Fruit fly (Drosophila melanogaster): ENCODE measurements around the gene betaggt-I.

The betaggt-I gene

DNA sequence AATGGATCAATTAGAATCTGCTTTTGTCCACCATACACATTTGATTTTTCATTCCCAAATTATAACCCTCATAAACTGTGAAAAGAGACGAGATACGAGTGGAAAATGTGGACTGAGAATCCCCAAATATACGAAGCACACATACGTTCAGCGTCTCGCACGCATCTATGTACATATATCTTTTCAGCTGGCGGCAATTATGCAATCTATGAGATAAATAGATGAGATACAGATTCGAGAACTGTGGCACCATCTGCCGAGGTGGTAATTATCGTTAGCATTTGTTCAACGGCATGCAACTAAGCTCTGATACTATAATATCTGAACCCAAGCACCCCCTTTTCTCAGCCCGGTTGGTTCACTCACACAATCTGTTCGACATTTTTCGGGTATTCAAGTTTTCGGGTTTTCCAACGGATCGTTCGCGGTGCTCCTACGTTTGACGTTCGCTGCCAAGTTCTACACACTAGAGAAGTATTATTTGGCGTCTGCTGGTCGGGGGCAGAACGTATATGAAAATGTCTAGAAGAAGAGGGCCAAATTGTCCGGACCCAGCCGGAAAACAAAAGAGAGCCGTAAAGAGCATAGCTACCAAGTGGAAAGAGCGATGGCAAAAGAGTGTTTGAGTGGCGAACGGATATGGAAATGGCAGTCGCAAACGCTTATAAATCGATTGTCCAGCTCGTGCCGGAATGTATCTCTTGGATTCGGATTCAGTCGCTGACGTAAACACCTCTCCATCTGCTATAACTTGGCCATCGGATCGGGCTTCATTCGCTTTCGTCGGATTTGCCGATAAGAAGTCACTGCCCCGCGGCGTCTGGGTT lies 49.8 kb downstream of the betaggt-I start:
- TF ChIP-seq topi (GFP tag; optimal IDR thresholded peaks at IDR 0.05) (no peak), pdm3 (GFP tag; optimal IDR thresholded peaks at IDR 0.05) (no peak), Sox14 (GFP tag; optimal IDR thresholded peaks at IDR 0.05) (no peak), fd85E (GFP tag; optimal IDR thresholded peaks at IDR 0.05) (no peak), Gug (GFP tag; IDR thresholded peaks at IDR 0.05) (no peak)

- TF ChIP-seq CG4318 (GFP tag; optimal IDR thresholded peaks at IDR 0.05) = no peak
- TF ChIP-seq salr (GFP tag; optimal IDR thresholded peaks at IDR 0.05) = no peak
- no peak for TF ChIP-seq CG32006 (GFP tag; optimal IDR thresholded peaks at IDR 0.05)
- TF ChIP-seq fkh (GFP tag; optimal IDR thresholded peaks at IDR 0.05) = peak; percentile 27
- no peak for TF ChIP-seq Eip75B (GFP tag; optimal IDR thresholded peaks at IDR 0.05)
- no peak for TF ChIP-seq Hr38 (GFP tag; optimal IDR thresholded peaks at IDR 0.05)
These were observed 50.4 kb downstream of the betaggt-I start for dm6 chr2L:4995837-4996136.

DNA sequence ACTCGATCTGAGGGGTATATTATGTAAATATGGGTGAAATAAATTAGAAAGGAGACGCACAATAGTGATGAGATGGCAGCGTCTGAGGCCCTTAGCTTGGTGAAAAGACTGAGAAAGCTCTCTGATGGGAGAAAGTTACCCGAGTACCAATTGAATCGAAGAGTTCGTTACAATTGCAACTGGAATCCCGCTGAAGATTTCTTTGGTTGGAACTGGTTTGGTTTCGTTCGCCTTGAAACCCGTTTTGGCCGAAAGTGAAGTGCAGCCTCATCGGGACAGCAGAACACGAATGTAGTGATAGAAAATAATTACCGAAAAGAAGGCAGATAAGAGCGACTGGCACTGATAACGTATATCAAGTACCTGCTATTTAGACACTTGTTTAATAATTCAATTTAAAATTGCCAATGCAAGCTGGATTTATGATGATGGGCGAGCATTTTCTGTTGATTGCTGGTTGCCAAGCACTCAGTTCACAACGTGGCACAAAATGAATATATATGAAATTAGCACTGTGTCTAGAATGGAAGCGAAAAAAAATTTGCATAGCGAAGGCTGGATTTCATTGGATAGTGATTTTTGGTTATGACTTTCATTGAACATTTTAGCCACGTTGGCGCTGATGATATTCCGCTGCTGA lies 51.0 kb downstream of the betaggt-I start:
- TF ChIP-seq Blimp-1 (GFP tag; optimal IDR thresholded peaks at IDR 0.05) = peak; percentile 94
- TF ChIP-seq Eip78C (GFP tag) = peak; percentile 58
- no peak for TF ChIP-seq Gug (GFP tag; IDR thresholded peaks at IDR 0.05)

DNA sequence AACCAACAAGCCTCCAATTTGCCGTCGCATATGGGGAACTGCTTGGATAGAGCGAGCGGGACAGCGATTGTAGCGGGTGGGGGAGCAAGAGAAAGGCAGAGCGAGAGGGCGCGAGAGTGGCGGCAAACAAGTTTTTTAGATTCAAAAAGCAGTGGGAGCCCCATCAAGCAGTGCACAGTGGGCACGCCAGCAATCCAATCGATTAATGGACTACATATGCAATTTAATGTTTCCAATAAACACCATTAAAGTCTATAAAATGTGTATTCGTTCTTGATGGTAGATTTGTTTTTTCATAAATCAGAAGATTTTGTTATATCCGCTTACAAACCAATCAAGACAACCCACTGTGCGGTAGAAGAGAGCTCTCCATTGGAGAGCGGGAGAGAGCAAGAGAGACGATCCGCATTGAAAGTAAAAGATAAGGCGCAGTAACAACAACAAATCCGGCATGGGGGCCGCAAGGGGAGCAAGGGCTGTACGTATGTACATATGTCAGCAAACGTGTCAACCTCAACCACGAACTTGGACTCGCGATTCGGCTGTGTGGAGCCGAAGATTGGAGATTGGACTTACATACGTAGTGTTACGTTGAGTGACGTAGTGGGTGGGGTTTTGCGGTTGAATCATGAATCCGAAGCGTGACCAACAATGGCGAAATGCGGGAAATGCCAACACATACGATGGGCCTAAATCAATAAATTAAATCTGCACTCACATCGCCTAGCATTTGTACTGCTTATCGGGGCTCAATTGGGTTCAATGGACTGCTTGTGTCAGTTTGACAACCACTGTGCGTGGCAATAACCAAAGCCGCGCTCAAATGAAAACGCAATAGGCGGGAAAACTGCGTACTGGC lies 52.3 kb downstream of the betaggt-I start:
- TF ChIP-seq CG15336 (GFP tag; IDR thresholded peaks at IDR 0.05) (peak; percentile 99), CG16779 (tag; optimal IDR thresholded peaks at IDR 0.05) (peak; percentile 99), vri (GFP tag; optimal IDR thresholded peaks at IDR 0.05) (peak; percentile 98), pdm3 (GFP tag; optimal IDR thresholded peaks at IDR 0.05) (peak; percentile 99), achi (GFP tag; optimal IDR thresholded peaks at IDR 0.05) (peak; percentile 98), CG11902 (GFP tag; optimal IDR thresholded peaks at IDR 0.05) (peak; percentile 99), CG3919 (GFP tag; optimal IDR thresholded peaks at IDR 0.05) (peak; percentile 100), Eip75B (GFP tag; optimal IDR thresholded peaks at IDR 0.05) (peak; percentile 99), Hr38 (GFP tag; optimal IDR thresholded peaks at IDR 0.05) (peak; percentile 90), esn (GFP tag; optimal IDR thresholded peaks at IDR 0.05) (peak; percentile 99), Sox14 (GFP tag; optimal IDR thresholded peaks at IDR 0.05) (peak; percentile 99), CG4318 (GFP tag; optimal IDR thresholded peaks at IDR 0.05) (peak; percentile 99), CG3032 (tag; optimal IDR thresholded peaks at IDR 0.05) (peak; percentile 99), fd85E (GFP tag; optimal IDR thresholded peaks at IDR 0.05) (peak; percentile 98), svp (GFP tag) (peak; percentile 100), CG11294 (GFP tag; IDR thresholded peaks at IDR 0.05) (peak; percentile 99; the same call in 1 of the 2 replicates), fkh (GFP tag; optimal IDR thresholded peaks at IDR 0.05) (peak; percentile 90), CG10669 (GFP tag; optimal IDR thresholded peaks at IDR 0.05) (peak; percentile 99), Eip93F (GFP tag; optimal IDR thresholded peaks at IDR 0.05) (peak; percentile 95), CG11762 (GFP tag; optimal IDR thresholded peaks at IDR 0.05; ENCODE audit: insufficient read depth) (peak; percentile 99), fd59A (GFP tag; optimal IDR thresholded peaks at IDR 0.05) (peak; percentile 98), Ets96B (tag; optimal IDR thresholded peaks at IDR 0.05) (peak; percentile 99), eg (GFP tag; IDR thresholded peaks at IDR 0.05) (peak; percentile 99), Smox (GFP tag; optimal IDR thresholded peaks at IDR 0.05) (peak; percentile 99), lz (GFP tag; optimal IDR thresholded peaks at IDR 0.05) (peak; percentile 99), CG10631 (GFP tag; optimal IDR thresholded peaks at IDR 0.05) (peak; percentile 99), dsx (GFP tag; optimal IDR thresholded peaks at IDR 0.05; ENCODE audit: poor library complexity, severe bottlenecking) (peak; percentile 98), Gug (GFP tag; IDR thresholded peaks at IDR 0.05) (peak; percentile 99), Eip78C (GFP tag) (peak; percentile 100), dac (GFP tag; optimal IDR thresholded peaks at IDR 0.05) (peak; percentile 99), CG6854 (GFP tag; optimal IDR thresholded peaks at IDR 0.05) (peak; percentile 98), salr (GFP tag; optimal IDR thresholded peaks at IDR 0.05) (peak; percentile 98 to 99), cyc (GFP tag; optimal IDR thresholded peaks at IDR 0.05) (peak; percentile 99), Lpt (GFP tag; optimal IDR thresholded peaks at IDR 0.05) (peak; percentile 100), topi (GFP tag; optimal IDR thresholded peaks at IDR 0.05) (peak; percentile 99), CG6792 (GFP tag; optimal IDR thresholded peaks at IDR 0.05) (peak; percentile 99), Sox102F (GFP tag; optimal IDR thresholded peaks at IDR 0.05) (peak; percentile 99)
